Fruit fly (Drosophila melanogaster) whole organism, embryonic: ENCODE data around the gene Dnai2.

Source experiments
- Antp ChIP-seq: fragments of 200-800 bp; sonication (Bioruptor generic); optimal IDR thresholded peaks from 3 replicates; lab custom pipeline; 2016; ENCODE audit warnings: missing biosample characterization, missing genetic modification characterization
- Bgb ChIP-seq: fragments of 200-800 bp; sonication (Bioruptor generic); IDR thresholded peaks from 2 replicates; pipeline ENCODE4 v1.3.6; 2022; ENCODE audit warnings: missing biosample characterization, missing genetic modification characterization; ENCODE audit not compliant: partially characterized antibody
- CG12236 ChIP-seq: fragments of 200-800 bp; sonication (Bioruptor generic); optimal IDR thresholded peaks from 2 replicates; lab custom pipeline; 2016; ENCODE audit warnings: missing biosample characterization, missing genetic modification characterization
- CG17612 ChIP-seq: fragments of 200-800 bp; sonication (Bioruptor generic); IDR thresholded peaks from 2 replicates; pipeline ENCODE4 v1.3.6; 2022; ENCODE audit warnings: missing biosample characterization, missing genetic modification characterization
- CG17802 ChIP-seq: fragments of 200-800 bp; sonication (Bioruptor generic); optimal IDR thresholded peaks from 2 replicates; lab custom pipeline; 2018; ENCODE audit warnings: missing biosample characterization, mild to moderate bottlenecking, missing genetic modification characterization, moderate library complexity
- CG1832 ChIP-seq: fragments of 200-800 bp; sonication (Bioruptor generic); optimal IDR thresholded peaks from 2 replicates; lab custom pipeline; 2017; ENCODE audit warnings: missing biosample characterization, mild to moderate bottlenecking, missing genetic modification characterization, inconsistent platforms
- CG33213 ChIP-seq: fragments of 200-800 bp; sonication (Bioruptor generic); optimal IDR thresholded peaks from 3 replicates; lab custom pipeline; 2016; ENCODE audit warnings: missing biosample characterization, missing genetic modification characterization
- CG3838 ChIP-seq: fragments of 200-800 bp; sonication (Bioruptor generic); optimal IDR thresholded peaks from 3 replicates; lab custom pipeline; 2016; ENCODE audit warnings: missing biosample characterization, missing genetic modification characterization
- CG42726 ChIP-seq: fragments of 200-800 bp; sonication (Bioruptor generic); IDR thresholded peaks from 2 replicates; pipeline ENCODE4 v1.3.6; 2022; ENCODE audit warnings: missing biosample characterization, missing genetic modification characterization; ENCODE audit not compliant: partially characterized antibody
- CG6683 ChIP-seq: fragments of 200-800 bp; sonication (Bioruptor generic); optimal IDR thresholded peaks from 2 replicates; lab custom pipeline; 2017; ENCODE audit warnings: missing biosample characterization, mild to moderate bottlenecking, missing genetic modification characterization, missing genetic modification reagents
- CG6791 ChIP-seq: fragments of 200-800 bp; sonication (Bioruptor generic); IDR thresholded peaks from 3 replicates; pipeline ENCODE4 v1.3.6; 2022; ENCODE audit warnings: missing biosample characterization, missing genetic modification characterization; ENCODE audit not compliant: partially characterized antibody
- CG7357 ChIP-seq: fragments of 200-800 bp; sonication (Bioruptor generic); IDR thresholded peaks from 3 replicates; pipeline ENCODE4 v1.3.6; 2022; ENCODE audit warnings: missing biosample characterization, missing genetic modification characterization
- CG7556 ChIP-seq: fragments of 200-800 bp; sonication (Bioruptor generic); optimal IDR thresholded peaks from 2 replicates; lab custom pipeline; 2017; ENCODE audit warnings: missing biosample characterization, mild to moderate bottlenecking, missing genetic modification characterization
- CG7839 ChIP-seq: fragments of 200-800 bp; sonication (Bioruptor generic); optimal IDR thresholded peaks from 3 replicates; lab custom pipeline; 2018; ENCODE audit warnings: missing biosample characterization, mild to moderate bottlenecking, missing genetic modification characterization, moderate library complexity
- CG8290 ChIP-seq, 3 experiments: fragments of 200-800 bp; sonication (Bioruptor generic); optimal IDR thresholded peaks; 2 replicates each; lab custom pipeline; 2016 to 2019; ENCODE audit warnings: missing biosample characterization in 3 of 3, missing genetic modification characterization in 3 of 3, mild to moderate bottlenecking in 2 of 3, moderate library complexity in 1 of 3
- CG9876 ChIP-seq: fragments of 200-800 bp; sonication (Bioruptor generic); optimal IDR thresholded peaks from 2 replicates; lab custom pipeline; 2016; ENCODE audit warnings: missing biosample characterization, missing genetic modification characterization
- CG9932 ChIP-seq: fragments of 200-800 bp; sonication (Bioruptor generic); IDR thresholded peaks from 2 replicates; pipeline ENCODE4 v1.3.6; 2022; ENCODE audit warnings: missing biosample characterization, missing genetic modification characterization
- CkIIα-i1 ChIP-seq: fragments of 200-800 bp; sonication (Bioruptor generic); IDR thresholded peaks from 2 replicates; pipeline ENCODE4 v1.3.6; 2022; ENCODE audit warnings: missing biosample characterization, missing genetic modification characterization
- Dfd ChIP-seq, 2 experiments: fragments of >200 bp; optimal IDR thresholded peaks; 2 replicates each; lab custom pipeline; 2017; ENCODE audit warnings: missing biosample characterization in 2 of 2, missing genetic modification characterization in 2 of 2
- HLHmδ ChIP-seq: fragments of 200-800 bp; sonication (Bioruptor generic); optimal IDR thresholded peaks from 2 replicates; lab custom pipeline; 2018; ENCODE audit warnings: missing biosample characterization, mild to moderate bottlenecking, missing genetic modification characterization, moderate library complexity
- Hmr ChIP-seq: fragments of 200-800 bp; sonication (Bioruptor generic); optimal IDR thresholded peaks from 3 replicates; lab custom pipeline; 2017; ENCODE audit warnings: mild to moderate bottlenecking, missing biosample characterization, missing genetic modification reagents, missing genetic modification characterization
- Max ChIP-seq: fragments of 200-800 bp; sonication (Bioruptor generic); optimal IDR thresholded peaks from 2 replicates; lab custom pipeline; 2016; ENCODE audit warnings: missing biosample characterization, mild to moderate bottlenecking, missing genetic modification characterization
- Oaz ChIP-seq: fragments of 200-800 bp; sonication (Bioruptor generic); IDR thresholded peaks from 2 replicates; pipeline ENCODE4 v1.3.6; 2022; ENCODE audit warnings: missing biosample characterization, missing genetic modification characterization
- Optix ChIP-seq: fragments of 200-800 bp; sonication (Bioruptor generic); IDR thresholded peaks from 3 replicates; pipeline ENCODE4 v1.3.6; 2022; ENCODE audit warnings: missing biosample characterization, missing genetic modification characterization
- Spps ChIP-seq: fragments of 200-800 bp; sonication (Bioruptor generic); optimal IDR thresholded peaks from 2 replicates; lab custom pipeline; 2018; ENCODE audit warnings: missing biosample characterization, mild to moderate bottlenecking, missing genetic modification characterization
- ab ChIP-seq: fragments of 200-800 bp; sonication (Bioruptor generic); optimal IDR thresholded peaks from 2 replicates; lab custom pipeline; 2016; ENCODE audit warnings: missing biosample characterization, missing genetic modification characterization
- crol ChIP-seq: fragments of 200-800 bp; sonication (Bioruptor generic); IDR thresholded peaks from 2 replicates; pipeline ENCODE4 v1.3.6; 2022; ENCODE audit warnings: missing biosample characterization, missing genetic modification characterization
- emc ChIP-seq: fragments of 200-800 bp; sonication (Bioruptor generic); optimal IDR thresholded peaks from 2 replicates; lab custom pipeline; 2016; ENCODE audit warnings: missing biosample characterization, missing genetic modification characterization
- exex ChIP-seq: fragments of 200-800 bp; sonication (Bioruptor generic); optimal IDR thresholded peaks from 4 replicates; lab custom pipeline; 2018; ENCODE audit warnings: missing biosample characterization, mild to moderate bottlenecking, missing genetic modification characterization, moderate library complexity
- fd3F ChIP-seq: fragments of 200-800 bp; sonication (Bioruptor generic); optimal IDR thresholded peaks from 2 replicates; lab custom pipeline; 2018; ENCODE audit warnings: missing biosample characterization, mild to moderate bottlenecking, missing genetic modification characterization, moderate library complexity
- fd96Cb ChIP-seq: fragments of 200-800 bp; sonication (Bioruptor generic); optimal IDR thresholded peaks from 2 replicates; lab custom pipeline; 2018; ENCODE audit warnings: missing biosample characterization, mild to moderate bottlenecking, missing genetic modification characterization, moderate library complexity
- gro ChIP-seq: fragments of 200-800 bp; sonication (Bioruptor generic); optimal IDR thresholded peaks from 2 replicates; lab custom pipeline; 2016; ENCODE audit warnings: missing biosample characterization, missing genetic modification characterization
- hbn ChIP-seq: fragments of 200-800 bp; sonication (Bioruptor generic); IDR thresholded peaks from 2 replicates; pipeline ENCODE4 v1.3.6; 2022; ENCODE audit warnings: missing biosample characterization, missing genetic modification characterization; ENCODE audit not compliant: partially characterized antibody
- hth ChIP-seq: fragments of >200 bp; optimal IDR thresholded peaks from 2 replicates; lab custom pipeline; 2017; ENCODE audit warnings: inconsistent platforms
- lola ChIP-seq, 3 experiments: fragments of >200 bp in 2 of 3; fragments of 200-800 bp in 1 of 3; sonication (Bioruptor generic) in 1 of 3; optimal IDR thresholded peaks; 2 replicates each; lab custom pipeline; 2017 to 2019; ENCODE audit warnings: missing biosample characterization in 3 of 3, missing genetic modification characterization in 3 of 3, mild to moderate bottlenecking in 1 of 3, moderate library complexity in 1 of 3
- maf-S ChIP-seq: fragments of 200-800 bp; sonication (Bioruptor generic); optimal IDR thresholded peaks from 2 replicates; lab custom pipeline; 2016; ENCODE audit warnings: missing biosample characterization, missing genetic modification characterization
- mam ChIP-seq: fragments of 200-800 bp; sonication (Bioruptor generic); optimal IDR thresholded peaks from 3 replicates; lab custom pipeline; 2016; ENCODE audit warnings: missing biosample characterization, missing genetic modification characterization
- nom ChIP-seq: fragments of 200-800 bp; sonication (Bioruptor generic); optimal IDR thresholded peaks from 2 replicates; lab custom pipeline; 2017; ENCODE audit warnings: missing biosample characterization, missing genetic modification characterization, mild to moderate bottlenecking, moderate library complexity, missing genetic modification reagents
- odd ChIP-seq: fragments of 200-800 bp; sonication (Bioruptor generic); optimal IDR thresholded peaks from 2 replicates; lab custom pipeline; 2017; ENCODE audit warnings: missing biosample characterization, mild to moderate bottlenecking, missing genetic modification characterization
- pan ChIP-seq, 4 experiments: fragments of >200 bp in 3 of 4; fragments of 200-800 bp in 1 of 4; sonication (Bioruptor generic) in 1 of 4; optimal IDR thresholded peaks in 3 of 4; IDR thresholded peaks in 1 of 4; 2 replicates each; pipeline versions ENCODE4 v1.3.6 to Lab custom; 2017 to 2022; ENCODE audit warnings: missing biosample characterization in 2 of 4, missing genetic modification characterization in 2 of 4, mixed read lengths in 1 of 4
- prd ChIP-seq, 3 experiments: fragments of >200 bp in 2 of 3; fragments of 200-800 bp in 1 of 3; sonication (Bioruptor generic) in 1 of 3; optimal IDR thresholded peaks in 2 of 3; IDR thresholded peaks in 1 of 3; 2 replicates in 2 of 3; 3 replicates in 1 of 3; pipeline versions ENCODE4 v1.3.6 to Lab custom; 2017 to 2022; ENCODE audit warnings: missing biosample characterization in 1 of 3, missing genetic modification characterization in 1 of 3
- pzg ChIP-seq: fragments of 200-800 bp; sonication (Bioruptor generic); optimal IDR thresholded peaks from 3 replicates; lab custom pipeline; 2018; ENCODE audit warnings: missing biosample characterization, mild to moderate bottlenecking, missing genetic modification characterization, moderate library complexity
- sima ChIP-seq: fragments of 200-800 bp; sonication (Bioruptor generic); optimal IDR thresholded peaks from 2 replicates; lab custom pipeline; 2016; ENCODE audit warnings: missing biosample characterization, missing genetic modification characterization
- sug ChIP-seq: fragments of 200-800 bp; optimal IDR thresholded peaks from 2 replicates; lab custom pipeline; 2019; ENCODE audit warnings: missing biosample characterization, mild to moderate bottlenecking, missing genetic modification characterization, moderate library complexity
- tap ChIP-seq: fragments of 200-800 bp; optimal IDR thresholded peaks from 3 replicates; lab custom pipeline; 2019; ENCODE audit warnings: missing biosample characterization, mild to moderate bottlenecking, missing genetic modification characterization, moderate library complexity
- trem ChIP-seq: fragments of 200-800 bp; optimal IDR thresholded peaks from 3 replicates; lab custom pipeline; 2019; ENCODE audit warnings: missing biosample characterization, mild to moderate bottlenecking, missing genetic modification characterization, moderate library complexity

The Dnai2 gene

DNA sequence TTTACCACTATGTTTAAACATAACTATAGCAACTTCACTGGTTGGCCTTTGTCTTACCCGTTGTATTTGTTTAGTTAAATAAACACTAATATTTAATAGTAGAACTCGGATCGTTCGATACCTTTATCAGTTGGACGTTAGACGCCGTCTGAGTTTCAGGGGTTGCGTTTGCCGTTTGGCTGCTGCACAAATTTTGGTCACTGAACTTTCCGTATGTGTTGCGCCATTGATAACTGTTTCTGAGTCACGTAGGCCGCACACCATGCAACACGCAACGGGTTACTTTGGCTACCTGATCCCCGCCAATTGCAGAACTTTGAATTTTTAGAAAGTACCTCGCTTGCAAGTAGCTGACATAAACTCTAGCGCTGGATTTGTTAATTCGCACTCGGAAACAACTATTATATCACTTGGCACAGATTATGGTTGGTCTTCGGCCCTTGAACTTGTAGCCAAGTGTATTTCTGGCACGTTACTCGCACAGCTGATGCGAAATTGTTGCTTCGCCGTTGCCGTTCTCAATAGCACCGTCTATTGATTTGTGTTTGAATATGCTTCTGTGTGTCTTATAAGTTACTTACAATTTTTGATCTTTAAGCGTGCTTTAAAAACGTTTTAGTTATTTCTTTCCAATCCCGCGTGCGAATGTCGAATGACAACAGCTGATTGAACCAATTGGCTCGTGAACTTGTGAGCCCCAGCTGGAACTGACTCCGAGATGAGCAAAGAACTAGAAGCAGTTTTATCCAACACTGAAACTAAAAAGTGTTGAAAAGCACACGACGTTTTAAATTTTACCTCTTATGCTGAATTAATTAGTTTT lies 2.6 kb downstream of the Dnai2 start, which contains the start of gene Dph1 (continued):
- peak; percentile 84 for TF ChIP-seq Hmr (GFP tag; lab: Kevin White, UChicago)
- no peak for TF ChIP-seq CG1832 (GFP tag; lab: Kevin White, UChicago)
- TF ChIP-seq CG7556: peak; percentile 82
- peak; percentile 33 for TF ChIP-seq exex (tag; lab: Kevin White, UChicago)
- TF ChIP-seq emc (GFP tag; lab: Kevin White, UChicago): peak; percentile 86
- no peak for TF ChIP-seq hbn (GFP tag; lab: Robert Waterston, UW)
- TF ChIP-seq CG7357 (GFP tag; lab: Robert Waterston, UW): peak; percentile 76; the same call in 1 of the 3 replicates
- no peak for TF ChIP-seq pan (optimal IDR thresholded peaks at IDR 0.05; lab: Kevin White, UChicago)
- peak in 1 of 2 experiments; percentile 90 for TF ChIP-seq pan (GFP tag; optimal IDR thresholded peaks at IDR 0.05 in 1 of 2, IDR thresholded peaks at IDR 0.05 in 1 of 2)
- TF ChIP-seq sug (tag; lab: Kevin White, UChicago): peak; percentile 54
- TF ChIP-seq CG17612 (GFP tag; lab: Robert Waterston, UW): peak; percentile 74; the same call in 1 of the 2 replicates
- TF ChIP-seq CG3838 (GFP tag; lab: Kevin White, UChicago): peak; percentile 69
- peak; percentile 82 for TF ChIP-seq tap (tag; lab: Kevin White, UChicago)
- peak; percentile 68 for TF ChIP-seq CG12236 (GFP tag; lab: Kevin White, UChicago)
- TF ChIP-seq nom: peak; percentile 85
- peak; percentile 77 for TF ChIP-seq ab (GFP tag; lab: Kevin White, UChicago)
- peak; percentile 46 for TF ChIP-seq Max (GFP tag; lab: Kevin White, UChicago)
- peak; percentile 76 for TF ChIP-seq CG17802 (tag; lab: Kevin White, UChicago)
- peak; percentile 76 for TF ChIP-seq odd
- peak; percentile 88 for TF ChIP-seq Optix
- TF ChIP-seq Bgb (GFP tag; lab: Robert Waterston, UW): peak; percentile 59
- TF ChIP-seq hth: no peak
- no peak for TF ChIP-seq CG42726
- peak; percentile 2 for TF ChIP-seq sima (GFP tag; lab: Kevin White, UChicago)
- TF ChIP-seq CG6791 (GFP tag; lab: Robert Waterston, UW): no peak
- TF ChIP-seq trem (tag; lab: Kevin White, UChicago): peak; percentile 59
- no peak for TF ChIP-seq Dfd (GFP tag; optimal IDR thresholded peaks at IDR 0.05; lab: Kevin White, UChicago)
- peak; percentile 88 for TF ChIP-seq CG7839
- TF ChIP-seq CG33213: peak; percentile 57
- no peak for TF ChIP-seq CkIIα-i1 (GFP tag; lab: Robert Waterston, UW)
- peak; percentile 70 for TF ChIP-seq gro (GFP tag; lab: Kevin White, UChicago)
- peak; percentile 49; the same call in 1 of the 2 replicates for TF ChIP-seq Oaz (GFP tag; lab: Robert Waterston, UW)
- TF ChIP-seq crol (GFP tag; lab: Robert Waterston, UW): no peak
- TF ChIP-seq CG8290 (GFP tag; optimal IDR thresholded peaks at IDR 0.05; lab: Kevin White, UChicago): peak; percentile 66
- TF ChIP-seq CG8290 (tag; optimal IDR thresholded peaks at IDR 0.05; lab: Kevin White, UChicago): peak in 1 of 2 experiments; percentile 96
- TF ChIP-seq mam (GFP tag; lab: Kevin White, UChicago): peak; percentile 80
- TF ChIP-seq maf-S (GFP tag; lab: Kevin White, UChicago): peak; percentile 57
- TF ChIP-seq CG6683: peak; percentile 55
- TF ChIP-seq pzg (GFP tag; lab: Kevin White, UChicago): peak; percentile 86
- peak; percentile 62 for TF ChIP-seq fd3F (GFP tag; lab: Kevin White, UChicago)
- TF ChIP-seq prd (optimal IDR thresholded peaks at IDR 0.05; lab: Kevin White, UChicago): no peak
- peak; percentile 84 for TF ChIP-seq prd (GFP tag; IDR thresholded peaks at IDR 0.05; lab: Robert Waterston, UW)
- peak in 1 of 3 experiments; percentile 84 for TF ChIP-seq lola (GFP tag; optimal IDR thresholded peaks at IDR 0.05; lab: Kevin White, UChicago)
- TF ChIP-seq fd96Cb (tag; lab: Kevin White, UChicago): peak; percentile 81
- peak; percentile 5 for TF ChIP-seq CG9876 (GFP tag; lab: Kevin White, UChicago)
- peak; percentile 28 for TF ChIP-seq Spps (tag; lab: Kevin White, UChicago)
- no peak for TF ChIP-seq HLHmδ (GFP tag; lab: Kevin White, UChicago)
- peak; percentile 89 for TF ChIP-seq Antp (GFP tag; lab: Kevin White, UChicago)
- TF ChIP-seq CG9932 (GFP tag; lab: Robert Waterston, UW): peak; percentile 8; the same call in 1 of the 2 replicates
